Fruit fly (Drosophila melanogaster): ENCODE data around the gene CG43153.

CG43153 gene

dm6 chr2L:11471979-11472514, 50.5 kb downstream of the CG43153 start (continued):
- no peak for TF ChIP-seq CG10209 (GFP tag; optimal IDR thresholded peaks at IDR 0.05)
- no peak; the same call in 1 of the 2 replicates for TF ChIP-seq stc (GFP tag; IDR thresholded peaks at IDR 0.05)
- TF ChIP-seq ewg (GFP tag; optimal IDR thresholded peaks at IDR 0.05): no peak
- TF ChIP-seq bcd (GFP tag; optimal IDR thresholded peaks at IDR 0.05): no peak
- TF ChIP-seq CG6683 (GFP tag; optimal IDR thresholded peaks at IDR 0.05): no peak
- no peak for TF ChIP-seq CG15011 (GFP tag; optimal IDR thresholded peaks at IDR 0.05)
- TF ChIP-seq CG12391 (tag; optimal IDR thresholded peaks at IDR 0.05): peak; percentile 7
- TF ChIP-seq Ets65A (GFP tag): peak; percentile 74
- peak; percentile 19 for TF ChIP-seq dmrt99B (tag; optimal IDR thresholded peaks at IDR 0.05)
- TF ChIP-seq sd (tag; optimal IDR thresholded peaks at IDR 0.05): no peak
- TF ChIP-seq Eip74EF (GFP tag; optimal IDR thresholded peaks at IDR 0.05): no peak
- no peak for TF ChIP-seq CG4360 (GFP tag; IDR thresholded peaks at IDR 0.05)
- TF ChIP-seq lmd (GFP tag; IDR thresholded peaks at IDR 0.05): peak; percentile 22; the same call in 1 of the 2 replicates
- no peak for TF ChIP-seq dati (GFP tag; IDR thresholded peaks at IDR 0.05)
- peak; percentile 65; the same call in 1 of the 2 replicates for TF ChIP-seq Xrp1 (GFP tag; IDR thresholded peaks at IDR 0.05)
- no peak for TF ChIP-seq her (GFP tag; optimal IDR thresholded peaks at IDR 0.05)
- TF ChIP-seq CG30020 (tag; optimal IDR thresholded peaks at IDR 0.05): no peak
- 0 out of 2 replicates have a peak, but pooled peaks have one; percentile 7 for TF ChIP-seq onecut (GFP tag; IDR thresholded peaks at IDR 0.05)
- TF ChIP-seq CG3065 (GFP tag; optimal IDR thresholded peaks at IDR 0.05): no peak
- TF ChIP-seq klu (GFP tag; IDR thresholded peaks at IDR 0.05): no peak
- TF ChIP-seq sna (GFP tag; IDR thresholded peaks at IDR 0.05; ENCODE audit: partially characterized antibody): no peak
- peak; percentile 70 for TF ChIP-seq sens (GFP tag)
- peak in 1 of 3 experiments; percentile 39 for TF ChIP-seq lola (GFP tag; optimal IDR thresholded peaks at IDR 0.05)
- TF ChIP-seq tap (tag; optimal IDR thresholded peaks at IDR 0.05): peak; percentile 28
- no peak for TF ChIP-seq Pdp1 (GFP tag; optimal IDR thresholded peaks at IDR 0.05)
- TF ChIP-seq CG32772 (GFP tag; IDR thresholded peaks at IDR 0.05): no peak
- peak; percentile 36 for TF ChIP-seq D19A (tag; optimal IDR thresholded peaks at IDR 0.05)
- TF ChIP-seq slbo (GFP tag; IDR thresholded peaks at IDR 0.05): no peak
- no peak for TF ChIP-seq CG17186 (GFP tag; optimal IDR thresholded peaks at IDR 0.05)
- TF ChIP-seq CG8478 (optimal IDR thresholded peaks at IDR 0.05): no peak
- TF ChIP-seq CG6791 (GFP tag; IDR thresholded peaks at IDR 0.05; ENCODE audit: partially characterized antibody): no peak
- 0 out of 2 replicates have a peak, but pooled peaks have one; percentile 25 for TF ChIP-seq CG31441 (GFP tag; IDR thresholded peaks at IDR 0.05)
- TF ChIP-seq Lim3 (GFP tag; IDR thresholded peaks at IDR 0.05): no peak
- TF ChIP-seq eyg (GFP tag; optimal IDR thresholded peaks at IDR 0.05): no peak
- peak; percentile 53 for TF ChIP-seq CG10979 (tag; optimal IDR thresholded peaks at IDR 0.05)
- TF ChIP-seq Med (GFP tag): peak; percentile 4
- TF ChIP-seq eve (GFP tag; optimal IDR thresholded peaks at IDR 0.05): peak in 1 of 2 experiments; percentile 22
- peak; percentile 11 for TF ChIP-seq Oli (tag; optimal IDR thresholded peaks at IDR 0.05)
